Fruit fly (Drosophila melanogaster) whole organism, embryonic: Measurements from ENCODE around the gene Osi17.

ENCODE experiments used
- CG10147 ChIP-seq: fragments of 200-800 bp; sonication (Bioruptor generic); optimal IDR thresholded peaks from 2 replicates; lab custom pipeline; 2019; ENCODE audit warnings: missing biosample characterization, mild to moderate bottlenecking, missing genetic modification characterization, moderate library complexity
- CG10209 ChIP-seq: fragments of 200-800 bp; sonication (Bioruptor generic); optimal IDR thresholded peaks from 3 replicates; lab custom pipeline; 2017; ENCODE audit warnings: missing biosample characterization, mild to moderate bottlenecking, missing genetic modification characterization, missing genetic modification reagents
- CG11696 ChIP-seq: fragments of 200-800 bp; sonication (Bioruptor generic); IDR thresholded peaks from 2 replicates; pipeline ENCODE4 v1.3.6; 2022; ENCODE audit warnings: missing biosample characterization, missing genetic modification characterization
- CG12236 ChIP-seq: fragments of 200-800 bp; sonication (Bioruptor generic); optimal IDR thresholded peaks from 2 replicates; lab custom pipeline; 2016; ENCODE audit warnings: missing biosample characterization, missing genetic modification characterization
- CG12744 ChIP-seq: fragments of 200-800 bp; sonication (Bioruptor generic); optimal IDR thresholded peaks from 2 replicates; lab custom pipeline; 2016; ENCODE audit warnings: missing biosample characterization, missing genetic modification characterization
- CG13894 ChIP-seq: fragments of 200-800 bp; sonication (Bioruptor generic); optimal IDR thresholded peaks from 3 replicates; lab custom pipeline; 2018; ENCODE audit warnings: missing biosample characterization, mild to moderate bottlenecking, missing genetic modification characterization, moderate library complexity
- CG16863 ChIP-seq: fragments of 200-800 bp; sonication (Bioruptor generic); optimal IDR thresholded peaks from 3 replicates; lab custom pipeline; 2016; ENCODE audit warnings: missing biosample characterization, missing genetic modification characterization
- CG1832 ChIP-seq: fragments of 200-800 bp; sonication (Bioruptor generic); optimal IDR thresholded peaks from 2 replicates; lab custom pipeline; 2017; ENCODE audit warnings: missing biosample characterization, mild to moderate bottlenecking, missing genetic modification characterization, inconsistent platforms
- CG33557 ChIP-seq: fragments of 200-800 bp; sonication (Bioruptor generic); optimal IDR thresholded peaks from 2 replicates; lab custom pipeline; 2019; ENCODE audit warnings: missing biosample characterization, mild to moderate bottlenecking, missing genetic modification characterization, moderate library complexity
- CG6175 ChIP-seq: fragments of 200-800 bp; sonication (Bioruptor generic); IDR thresholded peaks from 3 replicates; pipeline ENCODE4 v1.3.6; 2022; ENCODE audit warnings: missing biosample characterization, missing genetic modification characterization
- CG7928 ChIP-seq: fragments of 200-800 bp; sonication (Bioruptor generic); optimal IDR thresholded peaks from 2 replicates; lab custom pipeline; 2017; ENCODE audit warnings: missing biosample characterization, mild to moderate bottlenecking, missing genetic modification characterization
- CG7987 ChIP-seq: fragments of 200-800 bp; sonication (Bioruptor generic); optimal IDR thresholded peaks from 2 replicates; lab custom pipeline; 2018; ENCODE audit warnings: missing biosample characterization, mild to moderate bottlenecking, missing genetic modification characterization, moderate library complexity
- CG8359 ChIP-seq: fragments of 200-800 bp; sonication (Bioruptor generic); optimal IDR thresholded peaks from 2 replicates; lab custom pipeline; 2017; ENCODE audit warnings: missing biosample characterization, mild to moderate bottlenecking, missing genetic modification characterization, borderline replicate concordance
- D19B ChIP-seq: fragments of 200-800 bp; sonication (Bioruptor generic); optimal IDR thresholded peaks from 2 replicates; lab custom pipeline; 2017; ENCODE audit warnings: missing biosample characterization, mild to moderate bottlenecking, missing genetic modification characterization
- Drgx ChIP-seq: fragments of 200-800 bp; sonication (Bioruptor generic); IDR thresholded peaks from 2 replicates; pipeline ENCODE4 v1.3.6; 2022; ENCODE audit warnings: missing biosample characterization, missing genetic modification characterization
- Eip74EF ChIP-seq, 2 experiments: fragments of 200-800 bp in 1 of 2; fragments of >200 bp in 1 of 2; sonication (Bioruptor generic) in 1 of 2; optimal IDR thresholded peaks; 2 replicates each; lab custom pipeline; 2017 to 2019; ENCODE audit warnings: missing biosample characterization in 2 of 2, missing genetic modification characterization in 2 of 2, mild to moderate bottlenecking in 1 of 2, moderate library complexity in 1 of 2
- HLHmδ ChIP-seq: fragments of 200-800 bp; sonication (Bioruptor generic); optimal IDR thresholded peaks from 2 replicates; lab custom pipeline; 2018; ENCODE audit warnings: missing biosample characterization, mild to moderate bottlenecking, missing genetic modification characterization, moderate library complexity
- Hr3 ChIP-seq: fragments of 200-800 bp; sonication (Bioruptor generic); optimal IDR thresholded peaks from 3 replicates; lab custom pipeline; 2016; ENCODE audit warnings: missing biosample characterization, missing genetic modification characterization
- Hr51 ChIP-seq, 2 experiments: fragments of 200-800 bp; sonication (Bioruptor generic); optimal IDR thresholded peaks; 2 replicates in 1 of 2; 3 replicates in 1 of 2; lab custom pipeline; 2016 to 2018; ENCODE audit warnings: missing biosample characterization in 2 of 2, missing genetic modification characterization in 2 of 2, mild to moderate bottlenecking in 1 of 2, moderate library complexity in 1 of 2
- Hr78 ChIP-seq, 2 experiments: fragments of 200-800 bp in 1 of 2; fragments of >200 bp in 1 of 2; sonication (Bioruptor generic) in 1 of 2; optimal IDR thresholded peaks; 2 replicates each; lab custom pipeline; 2017 to 2019; ENCODE audit warnings: missing biosample characterization in 2 of 2, missing genetic modification characterization in 2 of 2, mild to moderate bottlenecking in 1 of 2, moderate library complexity in 1 of 2
- Jarid2 ChIP-seq: fragments of 200-800 bp; sonication (Bioruptor generic); optimal IDR thresholded peaks from 3 replicates; lab custom pipeline; 2017; ENCODE audit warnings: mild to moderate bottlenecking, missing biosample characterization, missing genetic modification reagents, missing genetic modification characterization
- MESR4 ChIP-seq: fragments of 200-800 bp; sonication (Bioruptor generic); optimal IDR thresholded peaks from 2 replicates; lab custom pipeline; 2018; ENCODE audit warnings: missing biosample characterization, mild to moderate bottlenecking, missing genetic modification characterization, moderate library complexity
- Med ChIP-seq: fragments of 200-800 bp; sonication (Bioruptor generic); peaks from one replicate; lab custom pipeline; 2016; ENCODE audit warnings: missing biosample characterization, missing genetic modification characterization, mild to moderate bottlenecking, inconsistent platforms, moderate library complexity
- Sox100B ChIP-seq: fragments of 200-800 bp; sonication (Bioruptor generic); optimal IDR thresholded peaks from 3 replicates; lab custom pipeline; 2018; ENCODE audit warnings: missing biosample characterization, mild to moderate bottlenecking, missing genetic modification characterization
- Tbp ChIP-seq: fragments of >200 bp; optimal IDR thresholded peaks from 2 replicates; lab custom pipeline; 2018; ENCODE audit warnings: missing biosample characterization, missing genetic modification characterization
- Vsx1 ChIP-seq: fragments of 200-800 bp; sonication (Bioruptor generic); optimal IDR thresholded peaks from 2 replicates; lab custom pipeline; 2017; ENCODE audit warnings: missing biosample characterization, mild to moderate bottlenecking, missing genetic modification characterization, missing genetic modification reagents
- Xrp1 ChIP-seq: fragments of 200-800 bp; sonication (Bioruptor generic); IDR thresholded peaks from 2 replicates; pipeline ENCODE4 v1.3.6; 2022; ENCODE audit warnings: missing biosample characterization, missing genetic modification characterization
- ase ChIP-seq: fragments of 200-800 bp; sonication (Bioruptor generic); IDR thresholded peaks from 3 replicates; pipeline ENCODE4 v1.3.6; 2022; ENCODE audit warnings: missing biosample characterization, missing genetic modification characterization
- ash1 ChIP-seq: fragments of 200-800 bp; sonication (Bioruptor generic); optimal IDR thresholded peaks from 2 replicates; lab custom pipeline; 2018; ENCODE audit warnings: missing biosample characterization, mild to moderate bottlenecking, missing genetic modification characterization
- corto ChIP-seq: fragments of 200-800 bp; sonication (Bioruptor generic); optimal IDR thresholded peaks from 2 replicates; lab custom pipeline; 2016; ENCODE audit warnings: missing biosample characterization, mild to moderate bottlenecking, missing genetic modification characterization, moderate library complexity
- disco-r ChIP-seq: fragments of 200-800 bp; sonication (Bioruptor generic); optimal IDR thresholded peaks from 2 replicates; lab custom pipeline; 2016; ENCODE audit warnings: missing biosample characterization, missing genetic modification characterization
- dm ChIP-seq: fragments of 200-800 bp; sonication (Bioruptor generic); optimal IDR thresholded peaks from 3 replicates; lab custom pipeline; 2016; ENCODE audit warnings: missing biosample characterization, missing genetic modification characterization
- ems ChIP-seq: fragments of 200-800 bp; sonication (Bioruptor generic); optimal IDR thresholded peaks from 3 replicates; lab custom pipeline; 2016; ENCODE audit warnings: missing biosample characterization, missing genetic modification characterization
- ewg ChIP-seq: fragments of 200-800 bp; sonication (Bioruptor generic); optimal IDR thresholded peaks from 3 replicates; lab custom pipeline; 2017; ENCODE audit warnings: mild to moderate bottlenecking, missing biosample characterization, missing genetic modification reagents, missing genetic modification characterization
- hb ChIP-seq: fragments of 200-800 bp; sonication (Bioruptor generic); IDR thresholded peaks from 3 replicates; pipeline ENCODE4 v1.3.6; 2022; ENCODE audit warnings: missing biosample characterization, missing genetic modification characterization; ENCODE audit not compliant: partially characterized antibody
- hbn ChIP-seq: fragments of 200-800 bp; sonication (Bioruptor generic); IDR thresholded peaks from 2 replicates; pipeline ENCODE4 v1.3.6; 2022; ENCODE audit warnings: missing biosample characterization, missing genetic modification characterization; ENCODE audit not compliant: partially characterized antibody
- nau ChIP-seq: fragments of 200-800 bp; sonication (Bioruptor generic); optimal IDR thresholded peaks from 3 replicates; lab custom pipeline; 2017; ENCODE audit warnings: missing biosample characterization, mild to moderate bottlenecking, missing genetic modification characterization, missing genetic modification reagents
- nmo ChIP-seq: fragments of 200-800 bp; sonication (Bioruptor generic); optimal IDR thresholded peaks from 2 replicates; lab custom pipeline; 2018; ENCODE audit warnings: missing biosample characterization, mild to moderate bottlenecking, missing genetic modification characterization, moderate library complexity
- org-1 ChIP-seq: fragments of 200-800 bp; sonication (Bioruptor generic); optimal IDR thresholded peaks from 2 replicates; lab custom pipeline; 2017; ENCODE audit warnings: missing biosample characterization, missing genetic modification characterization
- pho ChIP-seq: fragments of 200-800 bp; sonication (Bioruptor generic); optimal IDR thresholded peaks from 2 replicates; lab custom pipeline; 2016; ENCODE audit warnings: missing biosample characterization, missing genetic modification characterization
- pros ChIP-seq: fragments of 200-800 bp; sonication (Bioruptor generic); optimal IDR thresholded peaks from 3 replicates; lab custom pipeline; 2019; ENCODE audit warnings: missing biosample characterization, mild to moderate bottlenecking, missing genetic modification characterization, moderate library complexity
- pzg ChIP-seq: fragments of 200-800 bp; sonication (Bioruptor generic); optimal IDR thresholded peaks from 3 replicates; lab custom pipeline; 2018; ENCODE audit warnings: missing biosample characterization, mild to moderate bottlenecking, missing genetic modification characterization, moderate library complexity
- sens ChIP-seq: fragments of 200-800 bp; sonication (Bioruptor generic); peaks from one replicate; lab custom pipeline; 2016; ENCODE audit warnings: missing biosample characterization, missing genetic modification characterization
- sr ChIP-seq: fragments of 200-800 bp; sonication (Bioruptor generic); IDR thresholded peaks from 3 replicates; pipeline ENCODE4 v1.3.6; 2022; ENCODE audit warnings: missing biosample characterization, missing genetic modification characterization
- ssp ChIP-seq: fragments of 200-800 bp; sonication (Bioruptor generic); IDR thresholded peaks from 2 replicates; pipeline ENCODE4 v1.3.6; 2022; ENCODE audit warnings: missing biosample characterization, missing genetic modification characterization
- wek ChIP-seq: fragments of 200-800 bp; sonication (Bioruptor generic); optimal IDR thresholded peaks from 3 replicates; lab custom pipeline; 2018; ENCODE audit warnings: missing biosample characterization, mild to moderate bottlenecking, missing genetic modification characterization, moderate library complexity
- zfh1 ChIP-seq: fragments of 200-800 bp; sonication (Bioruptor generic); IDR thresholded peaks from 3 replicates; pipeline ENCODE4 v1.3.6; 2022; ENCODE audit warnings: missing biosample characterization, missing genetic modification characterization

The Osi17 gene

dm6 chr3R:6373512-6374306, 62.1 kb downstream of the Osi17 start (continued):
- peak; percentile 87 for TF ChIP-seq Med (GFP tag; lab: Kevin White, UChicago)
- no peak for TF ChIP-seq hb
- TF ChIP-seq ase (GFP tag; lab: Robert Waterston, UW) = no peak
- peak; percentile 38 for TF ChIP-seq Sox100B
- no peak for TF ChIP-seq nau (GFP tag; lab: Kevin White, UChicago)
- TF ChIP-seq CG7987 = peak; percentile 79
- no peak for TF ChIP-seq sr (GFP tag; lab: Robert Waterston, UW)
- TF ChIP-seq zfh1 = no peak
- no peak for TF ChIP-seq CG6175 (GFP tag; lab: Robert Waterston, UW)
- TF ChIP-seq ssp (GFP tag; lab: Robert Waterston, UW) = no peak
- peak; percentile 72 for TF ChIP-seq CG12744 (GFP tag; lab: Kevin White, UChicago)
- TF ChIP-seq Drgx = 0 out of 2 replicates have a peak, but pooled peaks have one; percentile 33
- TF ChIP-seq dm (GFP tag; lab: Kevin White, UChicago) = no peak
- TF ChIP-seq pros = no peak
- no peak for TF ChIP-seq ash1
- TF ChIP-seq disco-r (GFP tag; lab: Kevin White, UChicago) = no peak
- peak in 1 of 2 experiments; percentile 25 for TF ChIP-seq Hr51 (GFP tag; optimal IDR thresholded peaks at IDR 0.05; lab: Kevin White, UChicago)
- TF ChIP-seq CG12236 (GFP tag; lab: Kevin White, UChicago) = no peak
- TF ChIP-seq CG13894 (tag; lab: Kevin White, UChicago) = peak; percentile 28
- peak; percentile 19; the same call in 1 of the 2 replicates for TF ChIP-seq hbn (GFP tag; lab: Robert Waterston, UW)
- TF ChIP-seq ems = no peak
- no peak for TF ChIP-seq CG11696 (GFP tag; lab: Robert Waterston, UW)
- TF ChIP-seq pho (GFP tag; lab: Kevin White, UChicago) = peak; percentile 35
- TF ChIP-seq ewg (GFP tag; lab: Kevin White, UChicago) = no peak
- TF ChIP-seq CG33557 (GFP tag; lab: Kevin White, UChicago) = no peak
- peak; percentile 79 for TF ChIP-seq wek (GFP tag; lab: Kevin White, UChicago)
- TF ChIP-seq Eip74EF (GFP tag; optimal IDR thresholded peaks at IDR 0.05; lab: Kevin White, UChicago) = peak in 1 of 2 experiments; percentile 35
- TF ChIP-seq CG10209 (GFP tag; lab: Kevin White, UChicago) = peak; percentile 78
- TF ChIP-seq CG1832 (GFP tag; lab: Kevin White, UChicago) = no peak
- no peak for TF ChIP-seq HLHmδ (GFP tag; lab: Kevin White, UChicago)
- TF ChIP-seq sens (GFP tag; lab: Kevin White, UChicago) = peak; percentile 90
- no peak for TF ChIP-seq Hr78 (GFP tag; optimal IDR thresholded peaks at IDR 0.05; lab: Kevin White, UChicago)
- peak; percentile 20 for TF ChIP-seq pzg
- TF ChIP-seq Vsx1 (GFP tag; lab: Kevin White, UChicago) = peak; percentile 75
- peak; percentile 21 for TF ChIP-seq nmo (GFP tag; lab: Kevin White, UChicago)
- peak; percentile 32 for TF ChIP-seq CG7928 (GFP tag; lab: Kevin White, UChicago)
- TF ChIP-seq Xrp1 (GFP tag; lab: Robert Waterston, UW) = peak; percentile 55
- TF ChIP-seq corto (GFP tag; lab: Kevin White, UChicago) = no peak
- peak; percentile 2 for TF ChIP-seq Hr3 (GFP tag; lab: Kevin White, UChicago)
- TF ChIP-seq CG10147 (GFP tag; lab: Kevin White, UChicago) = peak; percentile 60
- peak; percentile 18 for TF ChIP-seq CG16863 (GFP tag; lab: Kevin White, UChicago)
- TF ChIP-seq D19B = no peak
- TF ChIP-seq org-1 (GFP tag; lab: Kevin White, UChicago) = no peak
- no peak for TF ChIP-seq CG8359 (GFP tag; lab: Kevin White, UChicago)
- peak; percentile 12 for TF ChIP-seq MESR4 (GFP tag; lab: Kevin White, UChicago)
- no peak for TF ChIP-seq Tbp (GFP tag; lab: Kevin White, UChicago)
- TF ChIP-seq Jarid2 (GFP tag; lab: Kevin White, UChicago) = no peak
